Fruit fly (Drosophila melanogaster) whole organism, embryonic: ENCODE results near the gene CG33687.

ENCODE experiments used
- Bgb ChIP-seq: fragments of 200-800 bp; sonication (Bioruptor generic); IDR thresholded peaks from 2 replicates; pipeline ENCODE4 v1.3.6; 2022; ENCODE audit warnings: missing biosample characterization, missing genetic modification characterization; ENCODE audit not compliant: partially characterized antibody
- CG12391 ChIP-seq: fragments of 200-800 bp; sonication (Bioruptor generic); optimal IDR thresholded peaks from 3 replicates; lab custom pipeline; 2018; ENCODE audit warnings: missing biosample characterization, mild to moderate bottlenecking, missing genetic modification characterization, moderate library complexity
- CG12659 ChIP-seq: fragments of 200-800 bp; sonication (Bioruptor generic); optimal IDR thresholded peaks from 3 replicates; lab custom pipeline; 2017; ENCODE audit warnings: mild to moderate bottlenecking, missing biosample characterization, missing genetic modification reagents, missing genetic modification characterization
- CG14710 ChIP-seq: fragments of 200-800 bp; sonication (Bioruptor generic); optimal IDR thresholded peaks from 3 replicates; lab custom pipeline; 2019; ENCODE audit warnings: missing biosample characterization, mild to moderate bottlenecking, missing genetic modification characterization, moderate library complexity
- CG14860 ChIP-seq: fragments of 200-800 bp; sonication (Bioruptor generic); IDR thresholded peaks from 3 replicates; pipeline ENCODE4 v1.3.6; 2022; ENCODE audit warnings: missing biosample characterization, missing genetic modification characterization; ENCODE audit not compliant: partially characterized antibody
- CG15269 ChIP-seq: fragments of 200-800 bp; sonication (Bioruptor generic); optimal IDR thresholded peaks from 2 replicates; lab custom pipeline; 2018; ENCODE audit warnings: missing biosample characterization, mild to moderate bottlenecking, missing genetic modification characterization, moderate library complexity
- CG1603 ChIP-seq: fragments of 200-800 bp; sonication (Bioruptor generic); optimal IDR thresholded peaks from 2 replicates; lab custom pipeline; 2019; ENCODE audit warnings: missing biosample characterization, mild to moderate bottlenecking, missing genetic modification characterization, moderate library complexity
- CG18476 ChIP-seq: fragments of 200-800 bp; sonication (Bioruptor generic); optimal IDR thresholded peaks from 2 replicates; lab custom pipeline; 2016; ENCODE audit warnings: missing biosample characterization, mild to moderate bottlenecking, missing genetic modification characterization
- CG18619 ChIP-seq: fragments of 200-800 bp; sonication (Bioruptor generic); optimal IDR thresholded peaks from 3 replicates; lab custom pipeline; 2017; ENCODE audit warnings: missing biosample characterization, mild to moderate bottlenecking, missing genetic modification characterization
- CG32772 ChIP-seq: fragments of 200-800 bp; sonication (Bioruptor generic); IDR thresholded peaks from 2 replicates; pipeline ENCODE4 v1.3.6; 2022; ENCODE audit warnings: missing biosample characterization, missing genetic modification characterization
- CG34376 ChIP-seq: fragments of 200-800 bp; sonication (Bioruptor generic); optimal IDR thresholded peaks from 2 replicates; lab custom pipeline; 2018; ENCODE audit warnings: missing biosample characterization, mild to moderate bottlenecking, missing genetic modification characterization
- CG34422 ChIP-seq: fragments of 200-800 bp; sonication (Bioruptor generic); IDR thresholded peaks from 3 replicates; pipeline ENCODE4 v1.3.6; 2022; ENCODE audit warnings: missing biosample characterization, missing genetic modification characterization
- CG4617 ChIP-seq: fragments of 200-800 bp; sonication (Bioruptor generic); optimal IDR thresholded peaks from 3 replicates; lab custom pipeline; 2016; ENCODE audit warnings: missing biosample characterization, missing genetic modification characterization, borderline replicate concordance
- CG5953 ChIP-seq: fragments of 200-800 bp; sonication (Bioruptor generic); IDR thresholded peaks from 2 replicates; pipeline ENCODE4 v1.3.6; 2022; ENCODE audit warnings: missing biosample characterization, missing genetic modification characterization
- CG7271 ChIP-seq: fragments of 200-800 bp; sonication (Bioruptor generic); optimal IDR thresholded peaks from 2 replicates; lab custom pipeline; 2018; ENCODE audit warnings: missing biosample characterization, mild to moderate bottlenecking, missing genetic modification characterization, moderate library complexity
- CG7839 ChIP-seq: fragments of 200-800 bp; sonication (Bioruptor generic); optimal IDR thresholded peaks from 3 replicates; lab custom pipeline; 2018; ENCODE audit warnings: missing biosample characterization, mild to moderate bottlenecking, missing genetic modification characterization, moderate library complexity
- CG7963 ChIP-seq: fragments of 200-800 bp; sonication (Bioruptor generic); IDR thresholded peaks from 3 replicates; pipeline ENCODE4 v1.3.6; 2022; ENCODE audit warnings: missing biosample characterization, missing genetic modification characterization; ENCODE audit not compliant: partially characterized antibody
- CG8924 ChIP-seq: fragments of 200-800 bp; optimal IDR thresholded peaks from 3 replicates; lab custom pipeline; 2019; ENCODE audit warnings: missing biosample characterization, mild to moderate bottlenecking, missing genetic modification characterization, moderate library complexity
- CHES-1-like ChIP-seq: fragments of 200-800 bp; sonication (Bioruptor generic); optimal IDR thresholded peaks from 2 replicates; lab custom pipeline; 2016; ENCODE audit warnings: missing biosample characterization, missing genetic modification characterization
- Dek ChIP-seq: fragments of 200-800 bp; sonication (Bioruptor generic); optimal IDR thresholded peaks from 3 replicates; lab custom pipeline; 2019; ENCODE audit warnings: missing biosample characterization, mild to moderate bottlenecking, missing genetic modification characterization, moderate library complexity
- Dp ChIP-seq: fragments of 200-800 bp; sonication (Bioruptor generic); optimal IDR thresholded peaks from 2 replicates; lab custom pipeline; 2018; ENCODE audit warnings: missing biosample characterization, mild to moderate bottlenecking, missing genetic modification characterization, moderate library complexity
- Dref ChIP-seq: fragments of 200-800 bp; sonication (Bioruptor generic); IDR thresholded peaks from 2 replicates; pipeline ENCODE4 v1.3.6; 2022; ENCODE audit warnings: missing biosample characterization, missing genetic modification characterization
- Gsc ChIP-seq: fragments of 200-800 bp; sonication (Bioruptor generic); IDR thresholded peaks from 2 replicates; pipeline ENCODE4 v1.3.6; 2022; ENCODE audit warnings: missing biosample characterization, missing genetic modification characterization
- Hr3 ChIP-seq: fragments of 200-800 bp; sonication (Bioruptor generic); optimal IDR thresholded peaks from 3 replicates; lab custom pipeline; 2016; ENCODE audit warnings: missing biosample characterization, missing genetic modification characterization
- Myb ChIP-seq: fragments of 200-800 bp; sonication (Bioruptor generic); optimal IDR thresholded peaks from 2 replicates; lab custom pipeline; 2016; ENCODE audit warnings: missing biosample characterization, missing genetic modification characterization
- Oaz ChIP-seq: fragments of 200-800 bp; sonication (Bioruptor generic); IDR thresholded peaks from 2 replicates; pipeline ENCODE4 v1.3.6; 2022; ENCODE audit warnings: missing biosample characterization, missing genetic modification characterization
- Opbp ChIP-seq: fragments of 200-800 bp; sonication (Bioruptor generic); IDR thresholded peaks from 3 replicates; pipeline ENCODE4 v1.3.6; 2022; ENCODE audit warnings: missing biosample characterization, missing genetic modification characterization; ENCODE audit not compliant: partially characterized antibody
- Rfx ChIP-seq: fragments of 200-800 bp; sonication (Bioruptor generic); IDR thresholded peaks from 2 replicates; pipeline ENCODE4 v1.3.6; 2022; ENCODE audit warnings: missing biosample characterization, missing genetic modification characterization
- Scr ChIP-seq: fragments of 200-800 bp; sonication (Bioruptor generic); IDR thresholded peaks from 2 replicates; pipeline ENCODE4 v1.3.6; 2022; ENCODE audit warnings: missing biosample characterization, missing genetic modification characterization; ENCODE audit not compliant: partially characterized antibody
- Sry-β ChIP-seq: fragments of 200-800 bp; sonication (Bioruptor generic); optimal IDR thresholded peaks from 2 replicates; lab custom pipeline; 2018; ENCODE audit warnings: missing biosample characterization, mild to moderate bottlenecking, missing genetic modification characterization, moderate library complexity
- Stat92E ChIP-seq, 3 experiments: fragments of >200 bp in 2 of 3; fragments of 200-800 bp in 1 of 3; sonication (Bioruptor generic) in 1 of 3; optimal IDR thresholded peaks; 2 replicates each; lab custom pipeline; 2017 to 2019; ENCODE audit warnings: missing biosample characterization in 3 of 3, missing genetic modification characterization in 3 of 3, mild to moderate bottlenecking in 1 of 3, moderate library complexity in 1 of 3
- Usf ChIP-seq: fragments of 200-800 bp; sonication (Bioruptor generic); optimal IDR thresholded peaks from 2 replicates; lab custom pipeline; 2017; ENCODE audit warnings: missing genotype, missing biosample characterization, missing genetic modification characterization
- bcd ChIP-seq: fragments of 200-800 bp; sonication (Bioruptor generic); optimal IDR thresholded peaks from 2 replicates; lab custom pipeline; 2017; ENCODE audit warnings: missing biosample characterization, mild to moderate bottlenecking, missing genetic modification characterization
- chinmo ChIP-seq: fragments of 200-800 bp; sonication (Bioruptor generic); IDR thresholded peaks from 4 replicates; pipeline ENCODE4 v1.3.6; 2022; ENCODE audit warnings: missing biosample characterization, missing genetic modification characterization; ENCODE audit not compliant: partially characterized antibody
- dm ChIP-seq: fragments of 200-800 bp; sonication (Bioruptor generic); optimal IDR thresholded peaks from 3 replicates; lab custom pipeline; 2016; ENCODE audit warnings: missing biosample characterization, missing genetic modification characterization
- dpn ChIP-seq, 2 experiments: fragments of 200-800 bp; sonication (Bioruptor generic); optimal IDR thresholded peaks; 3 replicates each; lab custom pipeline; 2016; ENCODE audit warnings: missing biosample characterization in 2 of 2, missing genetic modification characterization in 2 of 2
- eve ChIP-seq, 2 experiments: fragments of >200 bp; optimal IDR thresholded peaks; 2 replicates each; lab custom pipeline; 2017; ENCODE audit warnings: missing biosample characterization in 2 of 2, missing genetic modification characterization in 2 of 2
- eyg ChIP-seq: fragments of 200-800 bp; sonication (Bioruptor generic); optimal IDR thresholded peaks from 3 replicates; lab custom pipeline; 2016; ENCODE audit warnings: missing biosample characterization, missing genetic modification characterization
- fd3F ChIP-seq: fragments of 200-800 bp; sonication (Bioruptor generic); optimal IDR thresholded peaks from 2 replicates; lab custom pipeline; 2018; ENCODE audit warnings: missing biosample characterization, mild to moderate bottlenecking, missing genetic modification characterization, moderate library complexity
- gro ChIP-seq: fragments of 200-800 bp; sonication (Bioruptor generic); optimal IDR thresholded peaks from 2 replicates; lab custom pipeline; 2016; ENCODE audit warnings: missing biosample characterization, missing genetic modification characterization
- insv ChIP-seq, 2 experiments: fragments of 200-800 bp; sonication (Bioruptor generic); optimal IDR thresholded peaks; 3 replicates each; lab custom pipeline; 2016 to 2018; ENCODE audit warnings: missing biosample characterization in 2 of 2, missing genetic modification characterization in 2 of 2
- lov ChIP-seq, 2 experiments: fragments of 200-800 bp in 1 of 2; fragments of >200 bp in 1 of 2; sonication (Bioruptor generic) in 1 of 2; IDR thresholded peaks in 1 of 2; optimal IDR thresholded peaks in 1 of 2; 2 replicates in 1 of 2; 3 replicates in 1 of 2; pipeline versions ENCODE4 v1.3.6 to Lab custom; 2017 to 2022; ENCODE audit warnings: missing biosample characterization in 1 of 2, missing genetic modification characterization in 1 of 2
- mirr ChIP-seq: fragments of 200-800 bp; sonication (Bioruptor generic); optimal IDR thresholded peaks from 3 replicates; lab custom pipeline; 2018; ENCODE audit warnings: missing biosample characterization, mild to moderate bottlenecking, missing genetic modification characterization
- sisA ChIP-seq: fragments of 200-800 bp; sonication (Bioruptor generic); IDR thresholded peaks from 2 replicates; pipeline ENCODE4 v1.3.6; 2022; ENCODE audit warnings: missing biosample characterization, missing genetic modification characterization
- ssp ChIP-seq: fragments of 200-800 bp; sonication (Bioruptor generic); IDR thresholded peaks from 2 replicates; pipeline ENCODE4 v1.3.6; 2022; ENCODE audit warnings: missing biosample characterization, missing genetic modification characterization
- ttk ChIP-seq: fragments of 200-800 bp; sonication (Bioruptor generic); IDR thresholded peaks from 2 replicates; pipeline ENCODE4 v2.1.2; 2022; ENCODE audit warnings: missing biosample characterization, missing genetic modification characterization
- tx ChIP-seq: fragments of 200-800 bp; sonication (Bioruptor generic); optimal IDR thresholded peaks from 2 replicates; lab custom pipeline; 2016; ENCODE audit warnings: missing biosample characterization, missing genetic modification characterization
- vvl ChIP-seq: fragments of 200-800 bp; sonication (Bioruptor generic); IDR thresholded peaks from 2 replicates; pipeline ENCODE4 v1.3.6; 2022; ENCODE audit warnings: missing biosample characterization, missing genetic modification characterization
- z ChIP-seq: fragments of 200-800 bp; sonication (Bioruptor generic); IDR thresholded peaks from 3 replicates; pipeline ENCODE4 v1.3.6; 2022; ENCODE audit warnings: missing biosample characterization, missing genetic modification characterization
- zen2 ChIP-seq: fragments of 200-800 bp; sonication (Bioruptor generic); IDR thresholded peaks from 3 replicates; pipeline ENCODE4 v1.3.6; 2022; ENCODE audit warnings: missing biosample characterization, missing genetic modification characterization; ENCODE audit not compliant: partially characterized antibody

Gene CG33687

dm6 chr3L:16231857-16232256 is 34.2 kb downstream of the CG33687 start, which contains the start of the genes PDCD-5 and MED10 (continued):
- TF ChIP-seq dpn (GFP tag; optimal IDR thresholded peaks at IDR 0.05; lab: Kevin White, UChicago) (peak; percentile 9 to 14), zen2 (GFP tag; lab: Robert Waterston, UW) (no peak), Bgb (peak; percentile 28; the same call in 1 of the 2 replicates), z (GFP tag; lab: Robert Waterston, UW) (no peak), mirr (GFP tag; lab: Kevin White, UChicago) (no peak), Opbp (peak; percentile 50; the same call in 1 of the 3 replicates), CG34422 (peak; percentile 75; the same call in 1 of the 3 replicates), tx (no peak), CG4617 (GFP tag; lab: Kevin White, UChicago) (peak; percentile 100), Stat92E (GFP tag; optimal IDR thresholded peaks at IDR 0.05; lab: Kevin White, UChicago) (no peak), Dek (no peak), CG12659 (GFP tag; lab: Kevin White, UChicago) (peak; percentile 60), CG15269 (tag; lab: Kevin White, UChicago) (no peak), dm (GFP tag; lab: Kevin White, UChicago) (peak; percentile 70), Gsc (GFP tag; lab: Robert Waterston, UW) (no peak), CG8924 (tag; lab: Kevin White, UChicago) (no peak), CG12391 (tag; lab: Kevin White, UChicago) (no peak), Dp (GFP tag; lab: Kevin White, UChicago) (peak; percentile 38), CG14710 (tag; lab: Kevin White, UChicago) (peak; percentile 83), CG7271 (no peak), CG7963 (GFP tag; lab: Robert Waterston, UW) (no peak), gro (GFP tag; lab: Kevin White, UChicago) (peak; percentile 52), Oaz (GFP tag; lab: Robert Waterston, UW) (no peak), insv (GFP tag; optimal IDR thresholded peaks at IDR 0.05; lab: Kevin White, UChicago) (no peak), ssp (GFP tag; lab: Robert Waterston, UW) (no peak), CG18619 (GFP tag; lab: Kevin White, UChicago) (no peak), CG5953 (GFP tag; lab: Robert Waterston, UW) (no peak), Myb (GFP tag; lab: Kevin White, UChicago) (peak; percentile 33), eve (GFP tag; optimal IDR thresholded peaks at IDR 0.05; lab: Kevin White, UChicago) (no peak), CG34376 (GFP tag; lab: Kevin White, UChicago) (no peak), lov (optimal IDR thresholded peaks at IDR 0.05; lab: Kevin White, UChicago) (no peak), lov (GFP tag; IDR thresholded peaks at IDR 0.05; lab: Robert Waterston, UW) (no peak), bcd (GFP tag; lab: Kevin White, UChicago) (peak; percentile 59), CHES-1-like (GFP tag; lab: Kevin White, UChicago) (peak; percentile 31), Sry-β (GFP tag; lab: Kevin White, UChicago) (no peak), CG1603 (tag; lab: Kevin White, UChicago) (peak; percentile 83), CG7839 (tag; lab: Kevin White, UChicago) (no peak), CG18476 (no peak), Dref (GFP tag; lab: Robert Waterston, UW) (peak; percentile 45), sisA (GFP tag; lab: Robert Waterston, UW) (no peak), Hr3 (GFP tag; lab: Kevin White, UChicago) (no peak), Rfx (GFP tag; lab: Robert Waterston, UW) (no peak), ttk (no peak), CG14860 (no peak), eyg (GFP tag; lab: Kevin White, UChicago) (no peak), chinmo (no peak), vvl (no peak), fd3F (no peak), Usf (no peak), CG32772 (no peak), Scr (GFP tag; lab: Robert Waterston, UW) (peak; percentile 46)
